Worm (Caenorhabditis elegans): ENCODE measurements around the gene lec-3.

Gene lec-3

DNA sequence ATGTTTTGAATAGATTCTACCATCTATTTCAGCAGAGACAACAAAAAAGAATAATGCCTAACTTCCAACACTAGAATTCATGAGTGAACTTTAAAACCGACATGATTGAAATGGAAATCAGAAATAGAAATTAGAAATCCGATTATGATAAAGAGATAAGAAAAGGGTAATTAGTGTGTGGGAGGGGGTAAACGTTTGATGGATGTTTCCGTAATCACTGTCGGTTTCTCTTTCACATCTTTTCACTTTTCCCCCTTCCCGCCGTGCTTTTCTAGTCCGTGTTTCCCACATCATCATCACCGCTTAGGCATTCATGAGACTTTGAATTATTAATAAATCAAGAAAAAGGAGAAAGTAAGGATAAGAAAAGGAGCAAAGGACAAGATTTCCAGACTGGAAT lies 54.8 kb downstream of the lec-3 start:
- no peak for TF ChIP-seq mes-2 (tag; optimal IDR thresholded peaks at IDR 0.05; ENCODE audit: poor library complexity, severe bottlenecking)
- no peak for TF ChIP-seq Y5F2A.4 (GFP tag; optimal IDR thresholded peaks at IDR 0.05)
- TF ChIP-seq ama-1 (optimal IDR thresholded peaks at IDR 0.05), result no peak
- TF ChIP-seq ceh-20 (GFP tag; IDR thresholded peaks at IDR 0.05), result no peak
- no peak for TF ChIP-seq aha-1 (tag)
- no peak for TF ChIP-seq lsy-2 (tag; optimal IDR thresholded peaks at IDR 0.05)
- TF ChIP-seq zip-11 (GFP tag; IDR thresholded peaks at IDR 0.05), result no peak

- TF ChIP-seq nhr-41 (GFP tag; IDR thresholded peaks at IDR 0.05), result no peak
- no peak for TF ChIP-seq daf-8 (GFP tag; IDR thresholded peaks at IDR 0.05)
- no peak for TF ChIP-seq Y5F2A.4 (GFP tag; optimal IDR thresholded peaks at IDR 0.05)
- TF ChIP-seq mes-2 (tag; optimal IDR thresholded peaks at IDR 0.05; ENCODE audit: poor library complexity, severe bottlenecking), result no peak
- TF ChIP-seq sdz-12 (GFP tag; optimal IDR thresholded peaks at IDR 0.05), result no peak
- TF ChIP-seq R02D3.7 (tag; optimal IDR thresholded peaks at IDR 0.05), result no peak
- no peak for TF ChIP-seq ZK546.5 (tag; optimal IDR thresholded peaks at IDR 0.05)
- no peak for TF ChIP-seq cey-2 (tag; optimal IDR thresholded peaks at IDR 0.05; ENCODE audit: borderline replicate concordance, insufficient read depth)
- TF ChIP-seq dmd-8 (GFP tag; IDR thresholded peaks at IDR 0.05), result no peak
These were observed 57.7 kb downstream of the lec-3 start, which contains the start of gene flp-4 for ce11 chrII:10048568-10048967. flp-4 (plus strand) TSS chrII:10048868.
